Worm (Caenorhabditis elegans) whole organism, young adult: Measurements from ENCODE around the gene str-139.

Experiments used
- F22D6.2 ChIP-seq: sonication (generic microtip); optimal IDR thresholded peaks from 2 replicates; lab custom pipeline; 2016; ENCODE audit warnings: mild to moderate bottlenecking, missing genetic modification characterization, missing compliant biosample characterization
- F33H1.4 ChIP-seq: fragments of 200-800 bp; sonication (Bioruptor generic); IDR thresholded peaks from 2 replicates; pipeline ENCODE4 v1.3.6; 2022; ENCODE audit warnings: missing genetic modification reagents, missing genetic modification characterization, missing compliant biosample characterization
- F39B2.1 ChIP-seq: fragments of 200-800 bp; sonication (Bioruptor generic); IDR thresholded peaks from 2 replicates; pipeline ENCODE4 v1.3.6; 2022; ENCODE audit warnings: missing genetic modification reagents, missing genetic modification characterization, missing compliant biosample characterization
- F55B11.4 ChIP-seq: sonication (generic microtip); optimal IDR thresholded peaks from 2 replicates; lab custom pipeline; 2016; ENCODE audit warnings: missing compliant biosample characterization, missing genetic modification characterization, borderline replicate concordance; ENCODE audit not compliant: insufficient read depth
- F57C9.4 ChIP-seq: sonication (generic microtip); optimal IDR thresholded peaks from 2 replicates; lab custom pipeline; 2017; ENCODE audit warnings: mild to moderate bottlenecking, missing genetic modification characterization, missing compliant biosample characterization
- K12H6.12 ChIP-seq: fragments of 200-800 bp; sonication (Bioruptor generic); optimal IDR thresholded peaks from 2 replicates; lab custom pipeline; 2018; ENCODE audit warnings: mild to moderate bottlenecking, missing genetic modification characterization, missing compliant biosample characterization
- T07F8.4 ChIP-seq: sonication (generic microtip); optimal IDR thresholded peaks from 2 replicates; lab custom pipeline; 2016; ENCODE audit warnings: mild to moderate bottlenecking, missing genetic modification characterization, moderate library complexity, missing compliant biosample characterization
- T26A5.8 ChIP-seq: sonication (generic microtip); optimal IDR thresholded peaks from 2 replicates; lab custom pipeline; 2016; ENCODE audit warnings: missing genetic modification characterization, missing compliant biosample characterization
- Y53G8AR.9 ChIP-seq: fragments of 200-800 bp; sonication (Bioruptor generic); conservative IDR thresholded peaks from 2 replicates; pipeline ENCODE4 v1.3.6; 2022; ENCODE audit warnings: missing genetic modification reagents, missing genetic modification characterization, missing compliant biosample characterization
- attf-5 ChIP-seq: fragments of 200-800 bp; sonication (Bioruptor generic); optimal IDR thresholded peaks from 2 replicates; lab custom pipeline; 2018; ENCODE audit warnings: mild to moderate bottlenecking, missing genetic modification characterization, missing compliant biosample characterization
- bed-1 ChIP-seq: fragments of 200-800 bp; sonication (Bioruptor generic); IDR thresholded peaks from 2 replicates; pipeline ENCODE4 v1.3.6; 2022; ENCODE audit warnings: missing genetic modification reagents, missing genetic modification characterization, missing compliant biosample characterization
- cebp-1 ChIP-seq, 2 experiments: fragments of 200-800 bp in 1 of 2; sonication (Bioruptor generic) in 1 of 2; sonication (generic microtip) in 1 of 2; IDR thresholded peaks in 1 of 2; optimal IDR thresholded peaks in 1 of 2; 2 replicates each; pipeline versions ENCODE4 v1.3.6 to Lab custom; 2017 to 2022; ENCODE audit warnings: missing compliant biosample characterization in 2 of 2, missing genetic modification characterization in 2 of 2, mild to moderate bottlenecking in 1 of 2, missing genetic modification reagents in 1 of 2, moderate library complexity in 1 of 2
- ceh-100 ChIP-seq: fragments of 200-800 bp; sonication (Bioruptor generic); IDR thresholded peaks from 2 replicates; pipeline ENCODE4 v1.3.6; 2022; ENCODE audit warnings: missing genetic modification reagents, missing genetic modification characterization, missing compliant biosample characterization
- ceh-27 ChIP-seq: fragments of 200-800 bp; sonication (Bioruptor generic); optimal IDR thresholded peaks from 2 replicates; lab custom pipeline; 2018; ENCODE audit warnings: mild to moderate bottlenecking, missing genetic modification characterization, moderate library complexity, missing compliant biosample characterization
- ceh-79 ChIP-seq: sonication (generic microtip); optimal IDR thresholded peaks from 2 replicates; lab custom pipeline; 2017; ENCODE audit warnings: mild to moderate bottlenecking, missing genetic modification characterization, missing compliant biosample characterization
- ceh-91 ChIP-seq: fragments of 200-800 bp; sonication (Bioruptor generic); IDR thresholded peaks from 2 replicates; pipeline ENCODE4 v1.3.6; 2022; ENCODE audit warnings: missing genetic modification reagents, missing genetic modification characterization, missing compliant biosample characterization
- efl-1 ChIP-seq: fragments of 150-350 bp; optimal IDR thresholded peaks from 2 replicates; lab custom pipeline; 2014; ENCODE audit warnings: missing biosample characterization, missing genetic modification reagents, missing genetic modification characterization
- ekl-4 ChIP-seq: fragments of 200-800 bp; sonication (Bioruptor generic); IDR thresholded peaks from 2 replicates; pipeline ENCODE4 v1.3.6; 2022; ENCODE audit warnings: missing genetic modification reagents, missing genetic modification characterization, missing compliant biosample characterization
- ets-4 ChIP-seq: fragments of 200-800 bp; sonication (Bioruptor generic); optimal IDR thresholded peaks from 2 replicates; lab custom pipeline; 2018; ENCODE audit warnings: mild to moderate bottlenecking, missing genetic modification characterization, missing compliant biosample characterization
- fkh-3 ChIP-seq: sonication (generic microtip); optimal IDR thresholded peaks from 2 replicates; lab custom pipeline; 2016; ENCODE audit warnings: mild to moderate bottlenecking, missing genetic modification characterization, missing compliant biosample characterization
- hmg-1.2 ChIP-seq: fragments of 200-800 bp; sonication (Bioruptor generic); IDR thresholded peaks from 2 replicates; pipeline ENCODE4 v1.3.6; 2022; ENCODE audit warnings: missing genetic modification reagents, missing genetic modification characterization, missing compliant biosample characterization
- hrde-1 ChIP-seq: sonication (generic microtip); optimal IDR thresholded peaks from 2 replicates; lab custom pipeline; 2016; ENCODE audit warnings: missing genetic modification characterization, mild to moderate bottlenecking, missing compliant biosample characterization, moderate library complexity, missing genotype, missing genetic modification reagents, borderline replicate concordance
- hsf-1 ChIP-seq: fragments of 200-800 bp; sonication (Bioruptor generic); IDR thresholded peaks from 2 replicates; pipeline ENCODE4 v1.3.6; 2022; ENCODE audit warnings: missing genetic modification reagents, missing genetic modification characterization, missing compliant biosample characterization
- let-526 ChIP-seq: fragments of 200-800 bp; sonication (Bioruptor generic); IDR thresholded peaks from 2 replicates; pipeline ENCODE4 v1.3.6; 2022; ENCODE audit warnings: missing genetic modification reagents, missing genetic modification characterization, missing compliant biosample characterization
- lin-26 ChIP-seq: fragments of 200-800 bp; sonication (Bioruptor generic); IDR thresholded peaks from 2 replicates; pipeline ENCODE4 v1.3.6; 2022; ENCODE audit warnings: missing genetic modification reagents, missing genetic modification characterization, missing compliant biosample characterization
- lin-40 ChIP-seq: sonication (generic microtip); optimal IDR thresholded peaks from 2 replicates; lab custom pipeline; 2016; ENCODE audit warnings: missing genetic modification characterization, mild to moderate bottlenecking, missing compliant biosample characterization, missing genotype, missing genetic modification reagents
- lsl-1 ChIP-seq: fragments of 200-800 bp; sonication (Bioruptor generic); optimal IDR thresholded peaks from 2 replicates; lab custom pipeline; 2018; ENCODE audit warnings: mild to moderate bottlenecking, missing genetic modification characterization, moderate library complexity, missing compliant biosample characterization
- lsy-27 ChIP-seq: sonication (generic microtip); optimal IDR thresholded peaks from 2 replicates; lab custom pipeline; 2017; ENCODE audit warnings: missing genetic modification characterization, mild to moderate bottlenecking, missing compliant biosample characterization, antibody characterized with exemption, missing genotype, borderline replicate concordance; ENCODE audit not compliant: insufficient read depth
- madf-3 ChIP-seq: fragments of 200-800 bp; sonication (Bioruptor generic); IDR thresholded peaks from 2 replicates; pipeline ENCODE4 v1.3.6; 2022; ENCODE audit warnings: missing genetic modification reagents, missing genetic modification characterization, missing compliant biosample characterization
- madf-6 ChIP-seq: fragments of 200-800 bp; sonication (Bioruptor generic); IDR thresholded peaks from 2 replicates; pipeline ENCODE4 v1.3.6; 2022; ENCODE audit warnings: missing genetic modification reagents, missing genetic modification characterization, missing compliant biosample characterization
- nfya-2 ChIP-seq: fragments of 200-800 bp; sonication (Bioruptor generic); IDR thresholded peaks from 2 replicates; pipeline ENCODE4 v1.3.6; 2022; ENCODE audit warnings: missing genetic modification reagents, missing genetic modification characterization, missing compliant biosample characterization
- nhr-120 ChIP-seq: fragments of 200-800 bp; sonication (Bioruptor generic); IDR thresholded peaks from 2 replicates; pipeline ENCODE4 v1.3.6; 2022; ENCODE audit warnings: missing genetic modification characterization, missing compliant biosample characterization
- nhr-179 ChIP-seq: sonication (generic microtip); optimal IDR thresholded peaks from 2 replicates; lab custom pipeline; 2016; ENCODE audit warnings: mild to moderate bottlenecking, missing genetic modification characterization, missing compliant biosample characterization
- rcor-1 ChIP-seq: fragments of 200-800 bp; sonication (Bioruptor generic); IDR thresholded peaks from 2 replicates; pipeline ENCODE4 v1.3.6; 2022; ENCODE audit warnings: missing genetic modification reagents, missing genetic modification characterization, missing compliant biosample characterization
- rec-8 ChIP-seq, 2 experiments: sonication (generic microtip); optimal IDR thresholded peaks; 2 replicates each; lab custom pipeline; 2016; ENCODE audit warnings: mild to moderate bottlenecking in 2 of 2, missing genetic modification characterization in 2 of 2, missing genetic modification reagents in 2 of 2, missing genotype in 2 of 2, missing biosample characterization in 1 of 2, missing compliant biosample characterization in 1 of 2, moderate library complexity in 1 of 2
- rpc-1 ChIP-seq, 2 experiments: fragments of 150-350 bp in 1 of 2; sonication (generic microtip) in 1 of 2; optimal IDR thresholded peaks; 2 replicates each; lab custom pipeline; 2014 to 2018; ENCODE audit warnings: missing biosample characterization in 1 of 2, missing genetic modification characterization in 1 of 2, missing genetic modification reagents in 1 of 2, missing genotype in 1 of 2
- somi-1 ChIP-seq: fragments of 200-800 bp; sonication (Bioruptor generic); optimal IDR thresholded peaks from 2 replicates; lab custom pipeline; 2018; ENCODE audit warnings: mild to moderate bottlenecking, missing genetic modification characterization, missing compliant biosample characterization
- tbp1 ChIP-seq: fragments of 200-800 bp; sonication (Bioruptor generic); optimal IDR thresholded peaks from 2 replicates; lab custom pipeline; 2018; ENCODE audit warnings: mild to moderate bottlenecking, missing genetic modification characterization, missing compliant biosample characterization
- tlf-1 ChIP-seq: fragments of 200-800 bp; sonication (Bioruptor generic); optimal IDR thresholded peaks from 2 replicates; lab custom pipeline; 2018; ENCODE audit warnings: mild to moderate bottlenecking, missing genetic modification characterization, missing compliant biosample characterization
- unc-130 ChIP-seq: sonication (generic microtip); optimal IDR thresholded peaks from 2 replicates; lab custom pipeline; 2016; ENCODE audit warnings: missing genetic modification reagents, missing genetic modification characterization, missing compliant biosample characterization
- ztf-25 ChIP-seq: fragments of 200-800 bp; sonication (Bioruptor generic); IDR thresholded peaks from 2 replicates; pipeline ENCODE4 v1.3.6; 2022; ENCODE audit warnings: missing genetic modification reagents, missing genetic modification characterization, missing compliant biosample characterization
- ztf-6 ChIP-seq: fragments of 200-800 bp; sonication (Bioruptor generic); IDR thresholded peaks from 2 replicates; pipeline ENCODE4 v1.3.6; 2022; ENCODE audit warnings: missing genetic modification reagents, missing genetic modification characterization, missing compliant biosample characterization

Gene str-139

DNA sequence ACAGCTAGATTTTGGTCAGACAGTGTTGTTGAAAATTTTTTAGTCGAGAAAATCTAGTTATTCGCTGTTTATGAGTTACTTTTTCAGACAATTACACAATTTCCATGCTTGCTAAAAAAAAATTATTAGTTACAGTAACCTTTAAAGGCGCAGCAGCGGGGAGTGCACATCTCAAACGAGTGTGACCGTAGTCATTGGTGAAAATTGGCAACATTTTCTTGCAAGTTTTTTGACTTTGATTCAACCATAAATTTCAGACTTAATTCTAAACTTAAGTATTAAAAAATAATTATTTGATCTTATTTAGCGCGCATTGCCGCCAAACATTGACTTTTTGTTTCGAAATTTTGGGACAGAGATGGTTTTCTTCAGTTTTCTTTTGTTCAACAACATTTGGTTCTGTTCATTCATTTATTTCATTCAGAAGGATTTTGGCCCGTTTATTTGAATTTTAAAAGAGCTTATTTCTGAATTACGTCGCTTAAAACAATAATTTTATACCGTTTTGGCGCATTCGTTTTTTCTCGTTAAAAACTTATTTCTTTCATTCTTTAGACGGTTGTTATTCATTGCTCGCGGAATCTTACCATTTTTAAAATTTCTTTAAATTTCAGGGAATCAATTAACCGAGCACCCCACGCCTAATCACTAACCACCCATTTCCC, 33.0 kb downstream of the str-139 start, which contains the start of gene oma-2 (continued):
- TF ChIP-seq let-526: no peak
- 0 out of 2 replicates have a peak, but pooled peaks have one; percentile 16 for TF ChIP-seq madf-3 (GFP tag; lab: Robert Waterston, UW)
- peak; percentile 49 for TF ChIP-seq rcor-1
- no peak for TF ChIP-seq T26A5.8 (tag; lab: Kevin White, UChicago)
- peak; percentile 45 for TF ChIP-seq tlf-1 (GFP tag; lab: Kevin White, UChicago)
- peak; percentile 99 for TF ChIP-seq lsl-1
- 0 out of 2 replicates have a peak, but pooled peaks have one; percentile 37 for TF ChIP-seq ekl-4 (GFP tag; lab: Robert Waterston, UW)
- peak; percentile 45 for TF ChIP-seq hmg-1.2 (GFP tag; lab: Robert Waterston, UW)
- TF ChIP-seq ceh-91: peak; percentile 84

ce11 chrV:8027429-8028142, 34.4 kb downstream of the str-139 start:
- no peak for TF ChIP-seq fkh-3 (tag; lab: Kevin White, UChicago)
- no peak for TF ChIP-seq lsy-27 (tag; lab: Kevin White, UChicago)
- TF ChIP-seq T07F8.4 (tag; lab: Kevin White, UChicago): no peak
- no peak for TF ChIP-seq nhr-179 (tag; lab: Kevin White, UChicago)
- TF ChIP-seq K12H6.12 (tag; lab: Kevin White, UChicago): no peak
- no peak for TF ChIP-seq Y53G8AR.9
- TF ChIP-seq ets-4 (GFP tag; lab: Kevin White, UChicago): no peak

DNA sequence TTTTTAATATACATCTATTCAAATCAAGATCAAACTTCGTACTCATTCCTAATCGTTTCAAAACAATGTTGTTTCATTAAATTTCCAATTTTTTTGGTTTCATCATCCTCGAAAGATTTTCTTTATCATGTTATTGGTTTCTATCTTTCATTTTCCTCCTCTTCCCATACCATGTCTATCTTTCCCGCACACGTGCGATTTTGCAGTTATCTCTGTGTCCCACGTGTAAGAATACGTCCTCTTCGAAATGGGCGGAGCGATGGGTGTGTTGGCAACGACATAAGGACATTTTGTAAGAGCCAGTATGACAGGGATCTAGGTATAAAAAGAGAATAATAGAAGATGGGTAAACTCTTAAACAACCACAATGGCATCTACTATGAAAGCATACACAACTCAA, 35.6 kb downstream of the str-139 start, which contains the start of gene F43H9.4:
Gene F43H9.4 (plus strand): TSS at position 366 of the 400 bp plus-strand sequence.
- TF ChIP-seq ztf-6: no peak
- TF ChIP-seq unc-130 (GFP tag; lab: Kevin White, UChicago): no peak
- no peak for TF ChIP-seq efl-1 (GFP tag; lab: Kevin White, UChicago)
- TF ChIP-seq nfya-2 (GFP tag; lab: Robert Waterston, UW): no peak
- TF ChIP-seq lsy-27 (tag; lab: Kevin White, UChicago): no peak
- TF ChIP-seq cebp-1 (GFP tag; IDR thresholded peaks at IDR 0.05; lab: Robert Waterston, UW): no peak
- peak; percentile 55 for TF ChIP-seq cebp-1 (tag; optimal IDR thresholded peaks at IDR 0.05; lab: Kevin White, UChicago)
- peak; percentile 11; the same call in 1 of the 2 replicates for TF ChIP-seq lin-26 (GFP tag; lab: Robert Waterston, UW)
- TF ChIP-seq hsf-1: no peak
- TF ChIP-seq rpc-1 (optimal IDR thresholded peaks at IDR 0.05; lab: Kevin White, UChicago): no peak
- no peak for TF ChIP-seq rpc-1 (tag; optimal IDR thresholded peaks at IDR 0.05; lab: Kevin White, UChicago)
- no peak for TF ChIP-seq ceh-79 (tag; lab: Kevin White, UChicago)
- TF ChIP-seq F55B11.4 (tag; lab: Kevin White, UChicago): no peak
- no peak for TF ChIP-seq rec-8 (tag; optimal IDR thresholded peaks at IDR 0.05; lab: Kevin White, UChicago)
- no peak for TF ChIP-seq ztf-25 (GFP tag; lab: Robert Waterston, UW)
- no peak for TF ChIP-seq attf-5 (GFP tag; lab: Kevin White, UChicago)
- no peak for TF ChIP-seq hrde-1
- TF ChIP-seq lin-40 (tag; lab: Kevin White, UChicago): peak; percentile 20
- no peak for TF ChIP-seq bed-1
- TF ChIP-seq nhr-120 (GFP tag; lab: Robert Waterston, UW): no peak
- TF ChIP-seq ceh-100 (GFP tag; lab: Robert Waterston, UW): no peak
- no peak for TF ChIP-seq madf-6 (GFP tag; lab: Robert Waterston, UW)
- peak; percentile 71 for TF ChIP-seq somi-1 (GFP tag; lab: Kevin White, UChicago)
- TF ChIP-seq tbp1 (GFP tag; lab: Kevin White, UChicago): no peak
- TF ChIP-seq F57C9.4 (tag; lab: Kevin White, UChicago): no peak
- no peak for TF ChIP-seq F39B2.1 (GFP tag; lab: Robert Waterston, UW)
- TF ChIP-seq ceh-27: no peak
- TF ChIP-seq F22D6.2: no peak
- no peak for TF ChIP-seq F33H1.4 (GFP tag; lab: Robert Waterston, UW)
- TF ChIP-seq ets-4 (GFP tag; lab: Kevin White, UChicago): no peak
